Worm (Caenorhabditis elegans) whole organism, L3 larva: ENCODE measurements around the gene mam-5.

Experiments used
- ceh-16 ChIP-seq: sonication (generic microtip); optimal IDR thresholded peaks from 2 replicates; lab custom pipeline; 2017; ENCODE audit warnings: missing biosample characterization, missing genetic modification characterization
- egl-27 ChIP-seq: sonication (generic microtip); optimal IDR thresholded peaks from 4 replicates; lab custom pipeline; 2017; ENCODE audit warnings: missing biosample characterization, missing genetic modification reagents, missing genetic modification characterization
- elt-3 ChIP-seq, 3 experiments: fragments of 150-350 bp in 1 of 3; sonication (generic microtip) in 2 of 3; optimal IDR thresholded peaks; 2 replicates in 2 of 3; 4 replicates in 1 of 3; lab custom pipeline; 2014 to 2017; ENCODE audit warnings: missing biosample characterization in 3 of 3, missing genetic modification characterization in 3 of 3
- eor-1 ChIP-seq, 2 experiments: fragments of 150-350 bp; optimal IDR thresholded peaks; 2 replicates each; lab custom pipeline; 2014 to 2018; ENCODE audit warnings: missing biosample characterization in 2 of 2, missing genetic modification characterization in 2 of 2
- fkh-10 ChIP-seq: sonication (generic microtip); optimal IDR thresholded peaks from 2 replicates; lab custom pipeline; 2017; ENCODE audit warnings: missing biosample characterization, missing genetic modification reagents, missing genetic modification characterization
- jun-1 ChIP-seq: fragments of 150-350 bp; optimal IDR thresholded peaks from 2 replicates; lab custom pipeline; 2014; ENCODE audit warnings: missing biosample characterization, missing genetic modification reagents, missing genetic modification characterization
- mdl-1 ChIP-seq: fragments of 150-350 bp; optimal IDR thresholded peaks from 2 replicates; lab custom pipeline; 2014; ENCODE audit warnings: missing biosample characterization, missing genetic modification characterization
- nhr-43 ChIP-seq: sonication (generic microtip); optimal IDR thresholded peaks from 2 replicates; lab custom pipeline; 2016; ENCODE audit warnings: mild to moderate bottlenecking, missing genetic modification characterization, missing compliant biosample characterization; ENCODE audit not compliant: poor library complexity, severe bottlenecking
- nhr-76 ChIP-seq: fragments of 150-350 bp; sonication (generic microtip); optimal IDR thresholded peaks from 5 replicates; lab custom pipeline; 2014; ENCODE audit warnings: missing biosample characterization, missing genetic modification characterization
- nhr-77 ChIP-seq: fragments of 150-350 bp; optimal IDR thresholded peaks from 2 replicates; lab custom pipeline; 2014; ENCODE audit warnings: missing biosample characterization, missing genetic modification characterization
- skn-1 ChIP-seq: fragments of 150-350 bp; optimal IDR thresholded peaks from 2 replicates; lab custom pipeline; 2014; ENCODE audit warnings: missing biosample characterization, missing genetic modification characterization
- snpc-4 ChIP-seq: fragments of 150-350 bp; optimal IDR thresholded peaks from 2 replicates; lab custom pipeline; 2014; ENCODE audit warnings: missing biosample characterization, missing genetic modification characterization
- unc-39 ChIP-seq: sonication (generic microtip); optimal IDR thresholded peaks from 4 replicates; lab custom pipeline; 2017; ENCODE audit warnings: missing biosample characterization, missing genetic modification characterization
- ztf-11 ChIP-seq: fragments of 150-350 bp; optimal IDR thresholded peaks from 2 replicates; lab custom pipeline; 2014; ENCODE audit warnings: missing biosample characterization, missing genetic modification characterization

DNA sequence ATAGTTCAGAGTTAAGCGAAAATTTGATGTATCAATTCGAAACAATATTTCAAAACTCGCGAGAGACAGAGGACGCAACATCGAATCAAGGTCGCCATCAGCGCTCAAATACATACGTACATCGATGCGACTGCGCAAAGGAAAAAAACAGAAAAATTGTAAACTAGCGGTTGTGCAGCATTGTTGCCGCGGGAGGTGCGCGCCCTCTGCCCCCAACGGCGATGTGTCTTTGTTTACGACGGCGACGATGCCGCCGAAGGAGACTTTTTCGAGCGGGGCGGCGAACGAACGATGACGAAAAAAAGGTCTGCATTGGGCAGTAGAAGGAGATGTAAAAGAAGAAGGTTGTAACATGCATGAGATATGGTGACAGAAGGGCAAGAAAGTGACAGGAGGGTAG is 10.4 kb downstream of the mam-5 start:
- TF ChIP-seq ztf-11 (no peak), nhr-43 (tag; lab: Kevin White, UChicago) (no peak), eor-1 (tag; optimal IDR thresholded peaks at IDR 0.05; lab: Kevin White, UChicago) (no peak), elt-3 (tag; optimal IDR thresholded peaks at IDR 0.05; lab: Kevin White, UChicago) (no peak), unc-39 (tag; lab: Kevin White, UChicago) (no peak), egl-27 (no peak), skn-1 (tag; lab: Kevin White, UChicago) (no peak), nhr-76 (tag; lab: Kevin White, UChicago) (no peak), ceh-16 (tag; lab: Kevin White, UChicago) (no peak), snpc-4 (tag; lab: Kevin White, UChicago) (no peak), fkh-10 (GFP tag; lab: Kevin White, UChicago) (no peak), jun-1 (tag; lab: Kevin White, UChicago) (no peak), mdl-1 (tag; lab: Kevin White, UChicago) (no peak), nhr-77 (tag; lab: Kevin White, UChicago) (no peak)
